Worm (Caenorhabditis elegans) whole organism, midembryonic: ENCODE measurements around the gene Y11D7A.7.

Experiments
- T22C8.4 ChIP-seq: fragments of 200-800 bp; sonication (Bioruptor generic); IDR thresholded peaks from 2 replicates; pipeline ENCODE4 v1.3.6; 2022; ENCODE audit warnings: missing genetic modification characterization, missing compliant biosample characterization
- ref-1 ChIP-seq: fragments of 200-800 bp; sonication (Bioruptor generic); conservative IDR thresholded peaks from 2 replicates; pipeline ENCODE4 v1.3.6; 2022; ENCODE audit warnings: missing genetic modification reagents, missing genetic modification characterization, missing compliant biosample characterization
- tab-1 ChIP-seq: fragments of 200-800 bp; sonication (Bioruptor generic); IDR thresholded peaks from 2 replicates; pipeline ENCODE4 v1.3.6; 2022; ENCODE audit warnings: missing genetic modification characterization, missing compliant biosample characterization

DNA sequence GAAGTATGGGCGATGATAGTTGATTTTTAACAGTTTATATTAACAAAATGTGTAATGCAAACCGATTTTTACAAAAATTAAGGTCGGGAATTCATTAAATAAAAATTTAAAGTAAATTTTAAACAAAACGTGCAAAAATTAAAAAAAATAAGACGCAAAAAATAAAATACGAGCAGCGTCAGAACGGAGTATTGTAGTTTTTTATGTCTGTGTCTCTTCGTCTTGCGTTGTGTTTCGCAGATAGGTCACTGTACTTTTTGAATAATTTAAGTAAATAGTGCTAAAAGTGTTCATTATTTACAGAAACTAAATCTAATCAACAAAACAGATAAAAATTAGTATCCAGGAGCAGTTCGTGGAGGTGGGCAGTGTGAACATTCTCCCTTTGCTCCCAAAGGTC is 11.0 kb downstream of the Y11D7A.7 start:
- TF ChIP-seq T22C8.4 (GFP tag; lab: Robert Waterston, UW) (no peak), ref-1 (GFP tag; lab: Robert Waterston, UW) (no peak), tab-1 (no peak)
